Fruit fly (Drosophila melanogaster) whole organism, embryonic: Measurements from ENCODE around the gene Lip2.

Experiments used
- ATbp ChIP-seq: fragments of 200-800 bp; sonication (Bioruptor generic); optimal IDR thresholded peaks from 2 replicates; lab custom pipeline; 2017; ENCODE audit warnings: missing biosample characterization, mild to moderate bottlenecking, missing genetic modification characterization, missing genetic modification reagents
- Adf1 ChIP-seq: fragments of 200-800 bp; sonication (Bioruptor generic); IDR thresholded peaks from 2 replicates; pipeline ENCODE4 v1.3.6; 2022; ENCODE audit warnings: missing biosample characterization, missing genetic modification characterization
- B-H1 ChIP-seq: fragments of 200-800 bp; sonication (Bioruptor generic); IDR thresholded peaks from 3 replicates; pipeline ENCODE4 v1.3.6; 2022; ENCODE audit warnings: missing biosample characterization, missing genetic modification characterization
- Bdp1 ChIP-seq: fragments of 200-800 bp; sonication (Bioruptor generic); optimal IDR thresholded peaks from 3 replicates; lab custom pipeline; 2016; ENCODE audit warnings: missing biosample characterization, missing genetic modification characterization
- CG10209 ChIP-seq: fragments of 200-800 bp; sonication (Bioruptor generic); optimal IDR thresholded peaks from 3 replicates; lab custom pipeline; 2017; ENCODE audit warnings: missing biosample characterization, mild to moderate bottlenecking, missing genetic modification characterization, missing genetic modification reagents
- CG10462 ChIP-seq: fragments of 200-800 bp; sonication (Bioruptor generic); optimal IDR thresholded peaks from 2 replicates; lab custom pipeline; 2016; ENCODE audit warnings: missing biosample characterization, missing genetic modification characterization
- CG12236 ChIP-seq: fragments of 200-800 bp; sonication (Bioruptor generic); optimal IDR thresholded peaks from 2 replicates; lab custom pipeline; 2016; ENCODE audit warnings: missing biosample characterization, missing genetic modification characterization
- CG1233 ChIP-seq: fragments of 200-800 bp; sonication (Bioruptor generic); optimal IDR thresholded peaks from 4 replicates; lab custom pipeline; 2018; ENCODE audit warnings: missing biosample characterization, mild to moderate bottlenecking, missing genetic modification characterization
- CG13296 ChIP-seq: fragments of 200-800 bp; sonication (Bioruptor generic); optimal IDR thresholded peaks from 3 replicates; lab custom pipeline; 2018; ENCODE audit warnings: missing biosample characterization, mild to moderate bottlenecking, missing genetic modification characterization
- CG13624 ChIP-seq: fragments of 200-800 bp; sonication (Bioruptor generic); optimal IDR thresholded peaks from 2 replicates; lab custom pipeline; 2016; ENCODE audit warnings: missing biosample characterization, missing genetic modification characterization
- CG13775 ChIP-seq: fragments of 200-800 bp; sonication (Bioruptor generic); optimal IDR thresholded peaks from 3 replicates; lab custom pipeline; 2017; ENCODE audit warnings: missing biosample characterization, mild to moderate bottlenecking, missing genetic modification characterization
- CG14965 ChIP-seq: fragments of 200-800 bp; sonication (Bioruptor generic); optimal IDR thresholded peaks from 2 replicates; lab custom pipeline; 2016; ENCODE audit warnings: missing biosample characterization, missing genetic modification characterization, borderline replicate concordance
- CG17328 ChIP-seq: fragments of 200-800 bp; sonication (Bioruptor generic); IDR thresholded peaks from 2 replicates; pipeline ENCODE4 v1.3.6; 2022; ENCODE audit warnings: missing biosample characterization, missing genetic modification characterization
- CG1792 ChIP-seq: fragments of 200-800 bp; sonication (Bioruptor generic); optimal IDR thresholded peaks from 2 replicates; lab custom pipeline; 2016; ENCODE audit warnings: missing biosample characterization, missing genetic modification characterization
- CG18476 ChIP-seq: fragments of 200-800 bp; sonication (Bioruptor generic); optimal IDR thresholded peaks from 2 replicates; lab custom pipeline; 2016; ENCODE audit warnings: missing biosample characterization, mild to moderate bottlenecking, missing genetic modification characterization
- CG2120 ChIP-seq: fragments of 200-800 bp; sonication (Bioruptor generic); optimal IDR thresholded peaks from 3 replicates; lab custom pipeline; 2016; ENCODE audit warnings: missing biosample characterization, missing genetic modification characterization
- CG30431 ChIP-seq: fragments of 200-800 bp; sonication (Bioruptor generic); optimal IDR thresholded peaks from 2 replicates; lab custom pipeline; 2017; ENCODE audit warnings: missing biosample characterization, missing genetic modification characterization
- CG31388 ChIP-seq: fragments of 200-800 bp; sonication (Bioruptor generic); optimal IDR thresholded peaks from 2 replicates; lab custom pipeline; 2016; ENCODE audit warnings: missing biosample characterization, missing genetic modification characterization
- CG34376 ChIP-seq: fragments of 200-800 bp; sonication (Bioruptor generic); optimal IDR thresholded peaks from 2 replicates; lab custom pipeline; 2018; ENCODE audit warnings: missing biosample characterization, mild to moderate bottlenecking, missing genetic modification characterization
- CG5180 ChIP-seq: fragments of 200-800 bp; sonication (Bioruptor generic); optimal IDR thresholded peaks from 3 replicates; lab custom pipeline; 2017; ENCODE audit warnings: missing biosample characterization, missing genetic modification characterization, mild to moderate bottlenecking, moderate library complexity, missing genetic modification reagents
- CG6813 ChIP-seq: fragments of 200-800 bp; sonication (Bioruptor generic); optimal IDR thresholded peaks from 2 replicates; lab custom pipeline; 2017; ENCODE audit warnings: missing biosample characterization, missing genetic modification characterization, mild to moderate bottlenecking, moderate library complexity, missing genetic modification reagents
- CG7987 ChIP-seq: fragments of 200-800 bp; sonication (Bioruptor generic); optimal IDR thresholded peaks from 2 replicates; lab custom pipeline; 2018; ENCODE audit warnings: missing biosample characterization, mild to moderate bottlenecking, missing genetic modification characterization, moderate library complexity
- CG8944 ChIP-seq: fragments of 200-800 bp; sonication (Bioruptor generic); optimal IDR thresholded peaks from 3 replicates; lab custom pipeline; 2016; ENCODE audit warnings: missing biosample characterization, missing genetic modification characterization
- Camta ChIP-seq: fragments of 200-800 bp; sonication (Bioruptor generic); optimal IDR thresholded peaks from 2 replicates; lab custom pipeline; 2016; ENCODE audit warnings: missing biosample characterization, missing genetic modification characterization
- Dad ChIP-seq: fragments of 200-800 bp; sonication (Bioruptor generic); optimal IDR thresholded peaks from 3 replicates; lab custom pipeline; 2016; ENCODE audit warnings: missing biosample characterization, missing genetic modification characterization
- Drgx ChIP-seq: fragments of 200-800 bp; sonication (Bioruptor generic); IDR thresholded peaks from 2 replicates; pipeline ENCODE4 v1.3.6; 2022; ENCODE audit warnings: missing biosample characterization, missing genetic modification characterization
- Elba2 ChIP-seq: fragments of 200-800 bp; sonication (Bioruptor generic); optimal IDR thresholded peaks from 3 replicates; lab custom pipeline; 2016; ENCODE audit warnings: missing biosample characterization, missing genetic modification characterization
- Gsc ChIP-seq: fragments of 200-800 bp; sonication (Bioruptor generic); IDR thresholded peaks from 2 replicates; pipeline ENCODE4 v1.3.6; 2022; ENCODE audit warnings: missing biosample characterization, missing genetic modification characterization
- Hmr ChIP-seq: fragments of 200-800 bp; sonication (Bioruptor generic); optimal IDR thresholded peaks from 3 replicates; lab custom pipeline; 2017; ENCODE audit warnings: mild to moderate bottlenecking, missing biosample characterization, missing genetic modification reagents, missing genetic modification characterization
- Opbp ChIP-seq: fragments of 200-800 bp; sonication (Bioruptor generic); IDR thresholded peaks from 3 replicates; pipeline ENCODE4 v1.3.6; 2022; ENCODE audit warnings: missing biosample characterization, missing genetic modification characterization; ENCODE audit not compliant: partially characterized antibody
- Scr ChIP-seq: fragments of 200-800 bp; sonication (Bioruptor generic); IDR thresholded peaks from 2 replicates; pipeline ENCODE4 v1.3.6; 2022; ENCODE audit warnings: missing biosample characterization, missing genetic modification characterization; ENCODE audit not compliant: partially characterized antibody
- Sox102F ChIP-seq: fragments of 200-800 bp; sonication (Bioruptor generic); optimal IDR thresholded peaks from 2 replicates; lab custom pipeline; 2018; ENCODE audit warnings: missing biosample characterization, mild to moderate bottlenecking, missing genetic modification characterization, moderate library complexity
- Sry-β ChIP-seq: fragments of 200-800 bp; sonication (Bioruptor generic); optimal IDR thresholded peaks from 2 replicates; lab custom pipeline; 2018; ENCODE audit warnings: missing biosample characterization, mild to moderate bottlenecking, missing genetic modification characterization, moderate library complexity
- ase ChIP-seq: fragments of 200-800 bp; sonication (Bioruptor generic); IDR thresholded peaks from 3 replicates; pipeline ENCODE4 v1.3.6; 2022; ENCODE audit warnings: missing biosample characterization, missing genetic modification characterization
- az2 ChIP-seq: fragments of 200-800 bp; sonication (Bioruptor generic); optimal IDR thresholded peaks from 3 replicates; lab custom pipeline; 2016; ENCODE audit warnings: missing biosample characterization, missing genetic modification characterization
- bcd ChIP-seq: fragments of 200-800 bp; sonication (Bioruptor generic); optimal IDR thresholded peaks from 2 replicates; lab custom pipeline; 2017; ENCODE audit warnings: missing biosample characterization, mild to moderate bottlenecking, missing genetic modification characterization
- bowl ChIP-seq: fragments of 200-800 bp; sonication (Bioruptor generic); IDR thresholded peaks from 2 replicates; pipeline ENCODE4 v1.3.6; 2022; ENCODE audit warnings: missing biosample characterization, missing genetic modification characterization
- cad ChIP-seq: fragments of >200 bp; optimal IDR thresholded peaks from 2 replicates; lab custom pipeline; 2017; ENCODE audit warnings: missing biosample characterization, missing genetic modification characterization
- dpn ChIP-seq, 2 experiments: fragments of 200-800 bp; sonication (Bioruptor generic); optimal IDR thresholded peaks; 3 replicates each; lab custom pipeline; 2016; ENCODE audit warnings: missing biosample characterization in 2 of 2, missing genetic modification characterization in 2 of 2
- gt ChIP-seq: fragments of 200-800 bp; sonication (Bioruptor generic); IDR thresholded peaks from 2 replicates; pipeline ENCODE4 v1.3.6; 2022; ENCODE audit warnings: missing biosample characterization, missing genetic modification characterization
- ind ChIP-seq: fragments of 200-800 bp; sonication (Bioruptor generic); optimal IDR thresholded peaks from 3 replicates; lab custom pipeline; 2016; ENCODE audit warnings: missing biosample characterization, missing genetic modification characterization
- jumu ChIP-seq: fragments of 200-800 bp; sonication (Bioruptor generic); optimal IDR thresholded peaks from 3 replicates; lab custom pipeline; 2016; ENCODE audit warnings: missing biosample characterization, missing genetic modification characterization
- ken ChIP-seq: fragments of 200-800 bp; sonication (Bioruptor generic); IDR thresholded peaks from 3 replicates; pipeline ENCODE4 v1.3.6; 2022; ENCODE audit warnings: missing biosample characterization, missing genetic modification characterization
- luna ChIP-seq: fragments of 200-800 bp; sonication (Bioruptor generic); optimal IDR thresholded peaks from 2 replicates; lab custom pipeline; 2016; ENCODE audit warnings: missing biosample characterization, missing genetic modification characterization
- mam ChIP-seq: fragments of 200-800 bp; sonication (Bioruptor generic); optimal IDR thresholded peaks from 3 replicates; lab custom pipeline; 2016; ENCODE audit warnings: missing biosample characterization, missing genetic modification characterization
- mirr ChIP-seq: fragments of 200-800 bp; sonication (Bioruptor generic); optimal IDR thresholded peaks from 3 replicates; lab custom pipeline; 2018; ENCODE audit warnings: missing biosample characterization, mild to moderate bottlenecking, missing genetic modification characterization
- mld ChIP-seq: fragments of 200-800 bp; sonication (Bioruptor generic); IDR thresholded peaks from 3 replicates; pipeline ENCODE4 v1.3.6; 2022; ENCODE audit warnings: missing biosample characterization, missing genetic modification characterization; ENCODE audit not compliant: partially characterized antibody
- oc ChIP-seq: fragments of 200-800 bp; sonication (Bioruptor generic); optimal IDR thresholded peaks from 2 replicates; lab custom pipeline; 2018; ENCODE audit warnings: missing biosample characterization, mild to moderate bottlenecking, missing genetic modification characterization, moderate library complexity
- pb ChIP-seq: fragments of 200-800 bp; sonication (Bioruptor generic); optimal IDR thresholded peaks from 3 replicates; lab custom pipeline; 2016; ENCODE audit warnings: missing biosample characterization, missing genetic modification characterization
- sd ChIP-seq: fragments of 200-800 bp; sonication (Bioruptor generic); optimal IDR thresholded peaks from 3 replicates; lab custom pipeline; 2018; ENCODE audit warnings: missing biosample characterization, mild to moderate bottlenecking, missing genetic modification characterization, moderate library complexity
- stwl ChIP-seq: fragments of 200-800 bp; sonication (Bioruptor generic); optimal IDR thresholded peaks from 3 replicates; lab custom pipeline; 2018; ENCODE audit warnings: missing biosample characterization, mild to moderate bottlenecking, missing genetic modification characterization, moderate library complexity

Lip2 gene

dm6 chr2L:10703281-10703680 lies 6.0 kb downstream of the Lip2 start, which contains the start of gene CG6415 (continued):
- TF ChIP-seq ind (GFP tag; lab: Kevin White, UChicago) (peak; percentile 74), CG1233 (GFP tag; lab: Kevin White, UChicago) (peak; percentile 65), sd (no peak), ken (GFP tag; lab: Robert Waterston, UW) (peak; percentile 68), mld (GFP tag; lab: Robert Waterston, UW) (no peak), CG31388 (GFP tag; lab: Kevin White, UChicago) (no peak), CG7987 (GFP tag; lab: Kevin White, UChicago) (no peak), jumu (GFP tag; lab: Kevin White, UChicago) (peak; percentile 46), gt (GFP tag; lab: Robert Waterston, UW) (no peak), Gsc (GFP tag; lab: Robert Waterston, UW) (0 out of 2 replicates have a peak, but pooled peaks have one; percentile 39), CG8944 (GFP tag; lab: Kevin White, UChicago) (peak; percentile 60), cad (GFP tag; lab: Kevin White, UChicago) (no peak), Camta (GFP tag; lab: Kevin White, UChicago) (peak; percentile 64), Hmr (GFP tag; lab: Kevin White, UChicago) (peak; percentile 72), CG13775 (peak; percentile 46), ase (GFP tag; lab: Robert Waterston, UW) (peak; percentile 73; the same call in 2 of the 3 replicates), pb (GFP tag; lab: Kevin White, UChicago) (peak; percentile 6), mam (GFP tag; lab: Kevin White, UChicago) (peak; percentile 81), stwl (tag; lab: Kevin White, UChicago) (no peak), CG17328 (peak; percentile 75), bowl (GFP tag; lab: Robert Waterston, UW) (no peak), CG12236 (GFP tag; lab: Kevin White, UChicago) (peak; percentile 32), CG10209 (GFP tag; lab: Kevin White, UChicago) (peak; percentile 66), Bdp1 (GFP tag; lab: Kevin White, UChicago) (peak; percentile 25), Adf1 (GFP tag; lab: Robert Waterston, UW) (no peak), Opbp (GFP tag; lab: Robert Waterston, UW) (no peak), CG14965 (peak; percentile 42), B-H1 (GFP tag; lab: Robert Waterston, UW) (peak; percentile 53), Drgx (GFP tag; lab: Robert Waterston, UW) (peak; percentile 68), CG13624 (GFP tag; lab: Kevin White, UChicago) (peak; percentile 70), az2 (GFP tag; lab: Kevin White, UChicago) (peak; percentile 75), Scr (GFP tag; lab: Robert Waterston, UW) (no peak), CG18476 (GFP tag; lab: Kevin White, UChicago) (peak; percentile 48), dpn (GFP tag; optimal IDR thresholded peaks at IDR 0.05; lab: Kevin White, UChicago) (peak; percentile 75 to 77), bcd (GFP tag; lab: Kevin White, UChicago) (peak; percentile 78), Sry-β (GFP tag; lab: Kevin White, UChicago) (no peak), CG34376 (GFP tag; lab: Kevin White, UChicago) (peak; percentile 87), CG6813 (GFP tag; lab: Kevin White, UChicago) (peak; percentile 59), oc (tag; lab: Kevin White, UChicago) (peak; percentile 51), luna (no peak), Dad (GFP tag; lab: Kevin White, UChicago) (peak; percentile 20), CG2120 (GFP tag; lab: Kevin White, UChicago) (peak; percentile 86), ATbp (peak; percentile 71), CG1792 (GFP tag; lab: Kevin White, UChicago) (peak; percentile 71), CG30431 (peak; percentile 54), CG5180 (GFP tag; lab: Kevin White, UChicago) (peak; percentile 46), CG13296 (GFP tag; lab: Kevin White, UChicago) (peak; percentile 50), CG10462 (peak; percentile 51), Elba2 (GFP tag; lab: Kevin White, UChicago) (no peak), mirr (GFP tag; lab: Kevin White, UChicago) (peak; percentile 12), Sox102F (GFP tag; lab: Kevin White, UChicago) (peak; percentile 70)
